Worm (Caenorhabditis elegans) whole organism, early embryonic: ENCODE data around the gene spp-27.

Experiments used
- B0310.2 ChIP-seq: sonication (generic microtip); optimal IDR thresholded peaks from 2 replicates; lab custom pipeline; 2016; ENCODE audit warnings: mild to moderate bottlenecking, missing genetic modification characterization, missing compliant biosample characterization
- F13C5.2 ChIP-seq: sonication (generic microtip); optimal IDR thresholded peaks from 2 replicates; lab custom pipeline; 2017; ENCODE audit warnings: mild to moderate bottlenecking, missing genetic modification characterization, inconsistent platforms, missing compliant biosample characterization
- aly-1 ChIP-seq: sonication (generic microtip); optimal IDR thresholded peaks from 2 replicates; lab custom pipeline; 2016; ENCODE audit warnings: missing genetic modification characterization, missing compliant biosample characterization
- ama-1 ChIP-seq: fragments of 150-350 bp; optimal IDR thresholded peaks from 2 replicates; lab custom pipeline; 2014
- ceh-13 ChIP-seq: fragments of 200-800 bp; sonication (Bioruptor generic); optimal IDR thresholded peaks from 2 replicates; lab custom pipeline; 2018; ENCODE audit warnings: mild to moderate bottlenecking, missing genetic modification characterization, missing compliant biosample characterization
- ceh-36 ChIP-seq: sonication (generic microtip); optimal IDR thresholded peaks from 2 replicates; lab custom pipeline; 2016; ENCODE audit warnings: missing genetic modification characterization, inconsistent platforms, missing compliant biosample characterization
- ets-7 ChIP-seq: sonication (generic microtip); optimal IDR thresholded peaks from 2 replicates; lab custom pipeline; 2016; ENCODE audit warnings: missing genotype, missing genetic modification characterization, missing compliant biosample characterization
- flt-1 ChIP-seq: fragments of 200-800 bp; sonication (Bioruptor generic); IDR thresholded peaks from 2 replicates; pipeline ENCODE4 v1.3.6; 2022; ENCODE audit warnings: missing genetic modification characterization, missing compliant biosample characterization
- hmbx-1 ChIP-seq: sonication (generic microtip); optimal IDR thresholded peaks from 2 replicates; lab custom pipeline; 2016; ENCODE audit warnings: mild to moderate bottlenecking, missing genetic modification characterization, missing compliant biosample characterization
- hmg-4 ChIP-seq: fragments of 200-800 bp; sonication (Bioruptor generic); optimal IDR thresholded peaks from 2 replicates; lab custom pipeline; 2018; ENCODE audit warnings: mild to moderate bottlenecking, missing genetic modification characterization, missing compliant biosample characterization
- hnd-1 ChIP-seq: sonication (generic microtip); optimal IDR thresholded peaks from 2 replicates; lab custom pipeline; 2016; ENCODE audit warnings: missing genetic modification characterization, missing compliant biosample characterization
- pes-1 ChIP-seq: fragments of 200-800 bp; sonication (Bioruptor generic); IDR thresholded peaks from 2 replicates; pipeline ENCODE4 v1.3.6; 2022; ENCODE audit warnings: missing genetic modification reagents, missing genetic modification characterization, missing compliant biosample characterization
- scrt-1 ChIP-seq: fragments of 200-800 bp; sonication (Bioruptor generic); IDR thresholded peaks from 2 replicates; pipeline ENCODE4 v1.3.6; 2022; ENCODE audit warnings: missing genetic modification characterization, missing compliant biosample characterization
- sea-1 ChIP-seq: fragments of 200-800 bp; sonication (Bioruptor generic); conservative IDR thresholded peaks from 2 replicates; pipeline ENCODE4 v1.3.6; 2022; ENCODE audit warnings: missing genetic modification characterization, missing compliant biosample characterization
- tbx-11 ChIP-seq: fragments of 200-800 bp; sonication (Bioruptor generic); IDR thresholded peaks from 2 replicates; pipeline ENCODE4 v1.3.6; 2022; ENCODE audit warnings: missing genetic modification characterization, missing compliant biosample characterization
- tbx-37 ChIP-seq: fragments of 200-800 bp; sonication (Bioruptor generic); conservative IDR thresholded peaks from 2 replicates; pipeline ENCODE4 v1.3.6; 2022; ENCODE audit warnings: missing genetic modification reagents, missing genetic modification characterization, missing compliant biosample characterization
- tra-4 ChIP-seq: sonication (generic microtip); optimal IDR thresholded peaks from 2 replicates; lab custom pipeline; 2017; ENCODE audit warnings: missing genetic modification characterization, missing compliant biosample characterization

Gene spp-27

DNA sequence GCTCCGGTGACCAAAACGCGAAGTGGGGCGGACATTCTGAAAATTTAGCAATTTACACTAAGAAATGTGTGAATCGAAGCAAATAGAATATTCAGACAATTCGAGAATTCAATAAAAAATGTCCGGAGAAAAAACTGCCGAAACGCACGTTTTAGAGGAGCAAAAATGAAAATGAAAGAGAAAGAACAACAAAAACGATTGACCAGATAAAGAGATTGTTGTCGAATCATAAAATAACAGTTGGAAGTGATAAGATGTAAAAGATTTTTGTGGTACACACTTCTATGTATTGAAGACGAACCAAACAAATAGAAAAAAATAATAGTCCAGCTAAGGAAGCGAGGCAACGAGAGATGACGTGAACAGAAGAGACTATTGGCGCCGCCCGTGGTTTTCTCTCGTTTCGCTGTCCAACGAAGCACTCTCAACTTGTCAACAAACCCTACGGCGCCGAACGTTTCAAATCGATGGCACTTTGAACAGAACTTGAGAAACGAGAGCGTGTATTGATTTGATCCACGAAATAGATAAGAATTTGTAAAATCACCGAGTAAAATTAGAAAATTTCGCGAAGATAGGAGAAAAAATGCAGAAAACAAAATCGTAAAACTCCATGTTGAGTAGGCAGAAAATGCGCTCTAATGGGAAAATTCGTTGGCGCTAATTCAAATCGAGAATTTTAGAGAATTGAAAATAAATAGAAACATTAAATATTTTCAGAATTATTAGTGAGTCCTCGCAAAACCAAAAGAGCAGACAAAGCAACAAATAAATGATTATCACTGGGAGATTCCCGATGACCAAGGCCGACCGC, 40.2 kb downstream of the spp-27 start, which contains the start of gene mdh-1:
Gene mdh-1 (minus strand): TSS at position 36 of the 814 bp plus-strand sequence.
- TF ChIP-seq ama-1 (lab: Kevin White, UChicago) (no peak), tra-4 (tag; lab: Kevin White, UChicago) (no peak), ceh-36 (tag; lab: Kevin White, UChicago) (no peak), flt-1 (GFP tag; lab: Robert Waterston, UW) (no peak), ets-7 (tag; lab: Kevin White, UChicago) (no peak), scrt-1 (no peak), B0310.2 (tag; lab: Kevin White, UChicago) (no peak), ceh-13 (GFP tag; lab: Kevin White, UChicago) (no peak), pes-1 (GFP tag; lab: Robert Waterston, UW) (no peak), hmg-4 (GFP tag; lab: Kevin White, UChicago) (no peak), hnd-1 (tag; lab: Kevin White, UChicago) (no peak), F13C5.2 (no peak), aly-1 (tag; lab: Kevin White, UChicago) (no peak), sea-1 (no peak)

DNA sequence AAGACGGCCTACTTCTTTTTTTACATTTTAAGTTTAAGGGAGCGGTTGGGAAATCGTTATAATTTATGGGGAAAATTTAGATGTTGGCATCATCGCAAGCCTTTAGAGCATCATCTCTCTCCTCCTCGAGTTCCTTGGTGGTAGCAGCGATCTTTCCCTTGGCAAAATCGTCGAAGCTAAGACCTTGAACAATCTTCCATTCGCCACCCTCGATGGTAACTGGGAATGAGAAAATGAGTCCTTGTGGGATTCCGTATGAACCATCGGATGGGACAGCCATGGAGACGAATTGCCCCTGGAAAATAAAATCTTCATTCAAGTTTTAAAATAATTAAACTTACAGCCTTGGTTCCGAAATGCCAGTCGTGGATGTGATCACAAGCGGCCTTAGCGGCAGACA, 41.6 kb downstream of the spp-27 start:
- no peak for TF ChIP-seq B0310.2 (tag; lab: Kevin White, UChicago)
- no peak for TF ChIP-seq scrt-1
- no peak for TF ChIP-seq aly-1 (tag; lab: Kevin White, UChicago)
- TF ChIP-seq tra-4 (tag; lab: Kevin White, UChicago): no peak
- no peak for TF ChIP-seq hmg-4 (GFP tag; lab: Kevin White, UChicago)
- TF ChIP-seq ceh-13 (GFP tag; lab: Kevin White, UChicago): no peak
- no peak for TF ChIP-seq ets-7 (tag; lab: Kevin White, UChicago)
- TF ChIP-seq hnd-1 (tag; lab: Kevin White, UChicago): no peak
- no peak for TF ChIP-seq sea-1
- no peak for TF ChIP-seq tbx-37
- TF ChIP-seq hmbx-1 (tag; lab: Kevin White, UChicago): no peak
- TF ChIP-seq F13C5.2: no peak

ce11 chrV:6514887-6515324, 42.0 kb downstream of the spp-27 start, which contains the start of gene dpy-11:
Gene dpy-11, minus strand, starts transcription at chrV:6515240.
- TF ChIP-seq aly-1 (tag; lab: Kevin White, UChicago): no peak
- no peak for TF ChIP-seq tra-4 (tag; lab: Kevin White, UChicago)
- TF ChIP-seq hnd-1 (tag; lab: Kevin White, UChicago): no peak
- TF ChIP-seq B0310.2 (tag; lab: Kevin White, UChicago): no peak
- TF ChIP-seq scrt-1: no peak
- TF ChIP-seq sea-1: no peak
- no peak for TF ChIP-seq hmbx-1 (tag; lab: Kevin White, UChicago)
- TF ChIP-seq hmg-4 (GFP tag; lab: Kevin White, UChicago): no peak
- TF ChIP-seq tbx-11 (GFP tag; lab: Robert Waterston, UW): no peak
- TF ChIP-seq flt-1 (GFP tag; lab: Robert Waterston, UW): no peak
- TF ChIP-seq ama-1 (lab: Kevin White, UChicago): no peak
- no peak for TF ChIP-seq tbx-37
- TF ChIP-seq ets-7 (tag; lab: Kevin White, UChicago): no peak
- no peak for TF ChIP-seq ceh-36 (tag; lab: Kevin White, UChicago)
- no peak for TF ChIP-seq ceh-13 (GFP tag; lab: Kevin White, UChicago)
- no peak for TF ChIP-seq F13C5.2
- no peak for TF ChIP-seq pes-1 (GFP tag; lab: Robert Waterston, UW)

DNA sequence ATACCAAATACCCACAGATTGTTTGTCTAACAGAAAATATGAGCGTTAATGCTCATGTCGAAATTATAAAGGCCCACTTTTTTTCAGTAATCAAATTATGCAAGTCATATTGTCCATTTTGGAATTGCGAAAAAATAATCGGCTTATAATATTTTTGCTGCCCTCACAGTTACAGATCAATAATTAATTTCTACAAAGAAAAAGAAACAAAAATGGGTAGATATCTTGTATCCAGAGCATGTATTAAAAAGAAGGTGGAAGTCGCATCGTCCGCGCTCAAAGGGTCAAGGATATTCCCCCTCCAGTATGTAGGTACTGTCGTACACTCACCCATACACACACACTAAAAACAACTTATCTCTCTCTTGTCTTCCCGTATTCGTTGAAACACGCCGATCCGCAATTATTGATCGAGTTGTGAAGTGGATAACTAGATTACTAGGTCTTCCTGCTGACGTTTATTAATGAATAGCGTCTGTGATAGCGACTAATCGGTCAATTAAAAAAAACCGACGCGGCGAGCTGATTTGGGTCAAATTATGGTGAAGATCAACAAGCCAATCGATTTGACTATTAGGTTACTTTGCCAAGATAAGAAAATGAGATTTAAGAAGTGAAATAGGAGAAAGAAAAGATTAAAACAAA, 43.0 kb downstream of the spp-27 start:
- no peak for TF ChIP-seq F13C5.2
- TF ChIP-seq aly-1 (tag; lab: Kevin White, UChicago): no peak
- no peak for TF ChIP-seq pes-1 (GFP tag; lab: Robert Waterston, UW)
- TF ChIP-seq tbx-11 (GFP tag; lab: Robert Waterston, UW): no peak
- no peak for TF ChIP-seq tra-4 (tag; lab: Kevin White, UChicago)
- no peak for TF ChIP-seq hmbx-1 (tag; lab: Kevin White, UChicago)
- no peak for TF ChIP-seq sea-1
- no peak for TF ChIP-seq scrt-1
- TF ChIP-seq hmg-4 (GFP tag; lab: Kevin White, UChicago): no peak
- no peak for TF ChIP-seq ceh-36 (tag; lab: Kevin White, UChicago)
- TF ChIP-seq flt-1 (GFP tag; lab: Robert Waterston, UW): no peak
- no peak for TF ChIP-seq hnd-1 (tag; lab: Kevin White, UChicago)
- no peak for TF ChIP-seq ets-7 (tag; lab: Kevin White, UChicago)
- no peak for TF ChIP-seq B0310.2 (tag; lab: Kevin White, UChicago)

ce11 chrV:6513356-6513755, 43.6 kb downstream of the spp-27 start:
- TF ChIP-seq hmg-4 (GFP tag; lab: Kevin White, UChicago) (peak; percentile 27), B0310.2 (tag; lab: Kevin White, UChicago) (no peak), pes-1 (GFP tag; lab: Robert Waterston, UW) (0 out of 2 replicates have a peak, but pooled peaks have one; percentile 44)

- TF ChIP-seq aly-1 (tag; lab: Kevin White, UChicago): no peak
- TF ChIP-seq tbx-37: no peak
- TF ChIP-seq tbx-11 (GFP tag; lab: Robert Waterston, UW): no peak
- no peak for TF ChIP-seq B0310.2 (tag; lab: Kevin White, UChicago)
- no peak for TF ChIP-seq pes-1 (GFP tag; lab: Robert Waterston, UW)
- TF ChIP-seq scrt-1: no peak
- TF ChIP-seq ama-1 (lab: Kevin White, UChicago): no peak
- TF ChIP-seq tra-4 (tag; lab: Kevin White, UChicago): no peak
- no peak for TF ChIP-seq ceh-13 (GFP tag; lab: Kevin White, UChicago)
- no peak for TF ChIP-seq sea-1
- no peak for TF ChIP-seq ceh-36 (tag; lab: Kevin White, UChicago)
- TF ChIP-seq hmg-4 (GFP tag; lab: Kevin White, UChicago): no peak
- TF ChIP-seq flt-1 (GFP tag; lab: Robert Waterston, UW): no peak
- no peak for TF ChIP-seq F13C5.2
- TF ChIP-seq ets-7 (tag; lab: Kevin White, UChicago): no peak
- no peak for TF ChIP-seq hnd-1 (tag; lab: Kevin White, UChicago)
- no peak for TF ChIP-seq hmbx-1 (tag; lab: Kevin White, UChicago)
Observed at ce11 chrV:6511121-6511520, 45.8 kb downstream of the spp-27 start, which contains the start of gene ubh-1. Gene ubh-1, minus strand, starts transcription at chrV:6511409.
